Fruit fly (Drosophila melanogaster): ENCODE data around the gene MED15.

MED15 gene

DNA sequence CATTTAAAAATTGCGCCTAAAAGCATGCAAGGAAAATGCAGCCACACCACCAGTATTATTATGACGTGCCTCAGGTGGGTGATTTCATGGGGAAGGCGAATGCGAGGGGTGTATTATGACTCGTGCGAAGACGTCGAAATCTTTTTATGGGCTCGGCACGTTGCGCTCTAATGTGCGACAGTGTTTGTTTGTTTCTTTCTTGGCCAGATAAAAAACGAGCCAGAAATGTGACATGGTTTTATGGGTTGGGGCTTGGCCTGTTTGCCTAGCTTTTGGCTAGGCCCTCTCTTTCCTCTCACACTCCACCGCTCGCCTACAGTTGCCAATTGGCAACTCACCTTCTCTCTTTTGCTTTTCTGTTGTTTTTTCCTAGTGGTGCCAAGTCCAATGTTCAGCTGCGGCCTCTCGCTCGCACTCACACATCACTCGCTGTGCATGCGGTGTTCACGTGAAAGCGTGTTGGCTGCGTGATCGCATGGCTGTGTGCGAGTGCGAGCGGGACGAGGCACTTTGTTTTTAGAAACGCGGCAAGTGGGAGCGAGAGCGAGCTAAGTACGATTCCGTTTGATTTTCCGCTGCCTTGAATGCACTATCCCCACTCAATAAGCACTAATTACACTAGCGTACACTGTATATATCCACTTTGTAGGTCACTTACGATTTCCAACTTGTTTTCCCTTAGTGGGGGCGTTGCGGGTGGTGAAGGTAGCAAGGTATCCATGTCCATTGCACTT, 6.1 kb downstream of the MED15 start:
- TF ChIP-seq jim (GFP tag; optimal IDR thresholded peaks at IDR 0.05) (no peak), tai (GFP tag; optimal IDR thresholded peaks at IDR 0.05) (no peak), fru (GFP tag; optimal IDR thresholded peaks at IDR 0.05) (peak; percentile 26), h (GFP tag; optimal IDR thresholded peaks at IDR 0.05) (peak; percentile 59), Hr78 (GFP tag; optimal IDR thresholded peaks at IDR 0.05) (no peak), sv (GFP tag; optimal IDR thresholded peaks at IDR 0.05) (no peak), Jra (GFP tag; optimal IDR thresholded peaks at IDR 0.05) (peak; percentile 27), Mio (GFP tag; optimal IDR thresholded peaks at IDR 0.05) (peak; percentile 95), OdsH (GFP tag; optimal IDR thresholded peaks at IDR 0.05) (peak; percentile 21), rgr (GFP tag; optimal IDR thresholded peaks at IDR 0.05) (peak; percentile 29), psq (GFP tag; optimal IDR thresholded peaks at IDR 0.05) (peak; percentile 8), Rel (GFP tag; optimal IDR thresholded peaks at IDR 0.05) (no peak), Rel (tag; optimal IDR thresholded peaks at IDR 0.05) (peak; percentile 57), CrebA (GFP tag; optimal IDR thresholded peaks at IDR 0.05; ENCODE audit: borderline replicate concordance) (peak; percentile 76), Hnf4 (GFP tag; optimal IDR thresholded peaks at IDR 0.05) (peak; percentile 96), HLH106 (tag; optimal IDR thresholded peaks at IDR 0.05) (peak; percentile 32), dsf (GFP tag; optimal IDR thresholded peaks at IDR 0.05; ENCODE audit: borderline replicate concordance) (peak; percentile 0), Abd-B (GFP tag; optimal IDR thresholded peaks at IDR 0.05) (no peak), pan (optimal IDR thresholded peaks at IDR 0.05) (no peak), GATAd (GFP tag; optimal IDR thresholded peaks at IDR 0.05) (no peak), sage (GFP tag; optimal IDR thresholded peaks at IDR 0.05) (no peak), foxo (GFP tag; optimal IDR thresholded peaks at IDR 0.05) (no peak), br (GFP tag; optimal IDR thresholded peaks at IDR 0.05) (peak; percentile 76), Myc (optimal IDR thresholded peaks at IDR 0.05) (peak; percentile 41), usp (GFP tag; optimal IDR thresholded peaks at IDR 0.05) (no peak), dmrt93B (GFP tag; optimal IDR thresholded peaks at IDR 0.05) (no peak), ey (GFP tag; optimal IDR thresholded peaks at IDR 0.05) (no peak), N (GFP tag; optimal IDR thresholded peaks at IDR 0.05) (no peak), woc (GFP tag; optimal IDR thresholded peaks at IDR 0.05) (peak; percentile 0), Dif (GFP tag; optimal IDR thresholded peaks at IDR 0.05; ENCODE audit: partially characterized antibody) (peak; percentile 47), Vsx2 (GFP tag; optimal IDR thresholded peaks at IDR 0.05; ENCODE audit: partially characterized antibody) (no peak), brk (GFP tag; optimal IDR thresholded peaks at IDR 0.05) (no peak), Hr83 (GFP tag; optimal IDR thresholded peaks at IDR 0.05; ENCODE audit: poor library complexity, severe bottlenecking) (no peak), CG32264 (GFP tag; optimal IDR thresholded peaks at IDR 0.05) (no peak), dl (GFP tag; optimal IDR thresholded peaks at IDR 0.05; ENCODE audit: insufficient read depth in 1 of 2, partially characterized antibody in 2 of 2) (no peak), lola (GFP tag; optimal IDR thresholded peaks at IDR 0.05) (no peak), CG9705 (GFP tag; optimal IDR thresholded peaks at IDR 0.05) (no peak), Dfd (GFP tag; optimal IDR thresholded peaks at IDR 0.05) (no peak), Sp1 (GFP tag; optimal IDR thresholded peaks at IDR 0.05) (peak; percentile 61)

DNA sequence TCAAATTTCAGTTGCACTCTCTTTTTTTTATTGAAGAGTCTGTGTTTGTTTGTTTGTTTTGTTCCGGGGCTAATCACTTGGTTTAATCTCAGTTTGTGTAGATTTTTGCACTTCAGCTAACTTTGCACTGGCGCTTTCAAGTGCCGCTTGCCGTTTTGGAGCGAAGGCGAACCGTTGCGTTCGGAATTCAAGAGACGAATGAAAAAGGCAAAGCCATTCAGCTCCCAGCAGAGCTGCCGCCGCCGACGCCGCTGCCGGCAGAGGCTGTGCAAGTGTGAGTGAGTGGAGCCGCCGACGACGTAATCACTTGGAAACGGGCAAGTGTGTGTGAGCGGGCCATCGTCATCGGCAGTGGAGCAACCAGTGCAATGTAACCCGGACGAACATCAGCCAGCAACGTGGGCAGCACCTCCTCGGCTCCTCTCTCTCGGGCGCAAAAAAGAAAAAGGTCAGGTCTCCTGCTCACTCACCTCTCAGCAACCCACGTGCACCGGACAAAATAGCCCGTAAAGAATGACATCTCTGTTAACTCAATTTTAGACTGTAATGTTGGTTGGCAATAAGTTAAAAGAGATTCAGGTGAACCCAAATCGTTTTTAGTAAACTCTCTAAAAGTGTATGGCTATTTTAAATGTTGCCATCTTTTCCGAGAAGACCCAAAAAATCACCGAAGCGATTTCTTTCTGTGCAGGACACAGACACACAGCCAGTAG, 6.8 kb downstream of the MED15 start, which contains the start of gene cbt:
cbt (minus strand) TSS at position 206 of the 713 bp plus-strand sequence.
- peak; percentile 96 for TF ChIP-seq HLH106 (tag; optimal IDR thresholded peaks at IDR 0.05)
- no peak for TF ChIP-seq Vsx2 (GFP tag; optimal IDR thresholded peaks at IDR 0.05; ENCODE audit: partially characterized antibody)
- TF ChIP-seq Hr78 (GFP tag; optimal IDR thresholded peaks at IDR 0.05) = no peak
- peak; percentile 88 for TF ChIP-seq Rel (GFP tag; optimal IDR thresholded peaks at IDR 0.05)
- TF ChIP-seq Rel (tag; optimal IDR thresholded peaks at IDR 0.05) = peak; percentile 75
- TF ChIP-seq brk (GFP tag; optimal IDR thresholded peaks at IDR 0.05) = peak; percentile 94
- TF ChIP-seq Hr83 (GFP tag; optimal IDR thresholded peaks at IDR 0.05; ENCODE audit: poor library complexity, severe bottlenecking) = peak; percentile 57
- TF ChIP-seq dsf (GFP tag; optimal IDR thresholded peaks at IDR 0.05; ENCODE audit: borderline replicate concordance) = peak; percentile 68
- no peak for TF ChIP-seq jim (GFP tag; optimal IDR thresholded peaks at IDR 0.05)
- TF ChIP-seq psq (GFP tag; optimal IDR thresholded peaks at IDR 0.05) = peak; percentile 93
- peak; percentile 66 for TF ChIP-seq Dif (GFP tag; optimal IDR thresholded peaks at IDR 0.05; ENCODE audit: partially characterized antibody)
- peak; percentile 98 for TF ChIP-seq h (GFP tag; optimal IDR thresholded peaks at IDR 0.05)
- no peak for TF ChIP-seq GATAd (GFP tag; optimal IDR thresholded peaks at IDR 0.05)
- peak; percentile 98 for TF ChIP-seq OdsH (GFP tag; optimal IDR thresholded peaks at IDR 0.05)
- TF ChIP-seq br (GFP tag; optimal IDR thresholded peaks at IDR 0.05) = peak; percentile 98
- TF ChIP-seq Mio (GFP tag; optimal IDR thresholded peaks at IDR 0.05) = peak; percentile 69
- no peak for TF ChIP-seq Myc (optimal IDR thresholded peaks at IDR 0.05)
- peak; percentile 95 for TF ChIP-seq woc (GFP tag; optimal IDR thresholded peaks at IDR 0.05)
- peak; percentile 93 for TF ChIP-seq Jra (GFP tag; optimal IDR thresholded peaks at IDR 0.05)
- peak; percentile 96 for TF ChIP-seq sv (GFP tag; optimal IDR thresholded peaks at IDR 0.05)
- peak; percentile 49 for TF ChIP-seq Dfd (GFP tag; optimal IDR thresholded peaks at IDR 0.05)
- peak; percentile 56 to 64 for TF ChIP-seq dl (GFP tag; optimal IDR thresholded peaks at IDR 0.05; ENCODE audit: insufficient read depth in 1 of 2, partially characterized antibody in 2 of 2)
- TF ChIP-seq fru (GFP tag; optimal IDR thresholded peaks at IDR 0.05) = peak; percentile 98
- TF ChIP-seq CG32264 (GFP tag; optimal IDR thresholded peaks at IDR 0.05) = peak; percentile 93
- TF ChIP-seq CrebA (GFP tag; optimal IDR thresholded peaks at IDR 0.05; ENCODE audit: borderline replicate concordance) = peak; percentile 94
- peak; percentile 99 for TF ChIP-seq ey (GFP tag; optimal IDR thresholded peaks at IDR 0.05)
- TF ChIP-seq tai (GFP tag; optimal IDR thresholded peaks at IDR 0.05) = peak; percentile 93
- TF ChIP-seq CG9705 (GFP tag; optimal IDR thresholded peaks at IDR 0.05) = peak; percentile 89
- peak; percentile 95 for TF ChIP-seq Sp1 (GFP tag; optimal IDR thresholded peaks at IDR 0.05)
- TF ChIP-seq rgr (GFP tag; optimal IDR thresholded peaks at IDR 0.05) = peak; percentile 97
- no peak for TF ChIP-seq pan (optimal IDR thresholded peaks at IDR 0.05)
- peak; percentile 91 for TF ChIP-seq Hnf4 (GFP tag; optimal IDR thresholded peaks at IDR 0.05)
- TF ChIP-seq foxo (GFP tag; optimal IDR thresholded peaks at IDR 0.05) = peak; percentile 92 to 98
- TF ChIP-seq lola (GFP tag; optimal IDR thresholded peaks at IDR 0.05) = no peak
- TF ChIP-seq N (GFP tag; optimal IDR thresholded peaks at IDR 0.05) = peak; percentile 43
- no peak for TF ChIP-seq usp (GFP tag; optimal IDR thresholded peaks at IDR 0.05)
- peak; percentile 84 for TF ChIP-seq sage (GFP tag; optimal IDR thresholded peaks at IDR 0.05)
- no peak for TF ChIP-seq Abd-B (GFP tag; optimal IDR thresholded peaks at IDR 0.05)
- peak; percentile 89 for TF ChIP-seq dmrt93B (GFP tag; optimal IDR thresholded peaks at IDR 0.05)
